Worm (Caenorhabditis elegans) whole organism, young adult: ENCODE data around the gene mpst-3.

Experiments
- B0336.3 ChIP-seq: fragments of 200-800 bp; sonication (Bioruptor generic); IDR thresholded peaks from 2 replicates; pipeline ENCODE4 v1.3.6; 2022; ENCODE audit warnings: missing genetic modification characterization, missing compliant biosample characterization
- F52B5.7 ChIP-seq: sonication (generic microtip); optimal IDR thresholded peaks from 2 replicates; lab custom pipeline; 2016; ENCODE audit warnings: mild to moderate bottlenecking, missing genetic modification characterization, missing compliant biosample characterization
- K11D2.4 ChIP-seq: fragments of 200-800 bp; sonication (Bioruptor generic); IDR thresholded peaks from 2 replicates; pipeline ENCODE4 v1.3.6; 2022; ENCODE audit warnings: missing genetic modification reagents, missing genetic modification characterization, missing compliant biosample characterization
- Y53G8AR.9 ChIP-seq: fragments of 200-800 bp; sonication (Bioruptor generic); conservative IDR thresholded peaks from 2 replicates; pipeline ENCODE4 v1.3.6; 2022; ENCODE audit warnings: missing genetic modification reagents, missing genetic modification characterization, missing compliant biosample characterization
- Y56A3A.18 ChIP-seq: fragments of 200-800 bp; sonication (Bioruptor generic); IDR thresholded peaks from 2 replicates; pipeline ENCODE4 v1.3.6; 2022; ENCODE audit warnings: missing genetic modification reagents, missing genetic modification characterization, missing compliant biosample characterization
- Y95B8A.8 ChIP-seq: fragments of 200-800 bp; sonication (Bioruptor generic); IDR thresholded peaks from 2 replicates; pipeline ENCODE4 v1.3.6; 2022; ENCODE audit warnings: missing genetic modification reagents, missing genetic modification characterization, missing compliant biosample characterization
- ZK185.1 ChIP-seq: sonication (generic microtip); optimal IDR thresholded peaks from 2 replicates; lab custom pipeline; 2016; ENCODE audit warnings: mild to moderate bottlenecking, missing genetic modification characterization, missing compliant biosample characterization; ENCODE audit not compliant: poor library complexity, severe bottlenecking
- aptf-3 ChIP-seq: fragments of 200-800 bp; sonication (Bioruptor generic); IDR thresholded peaks from 2 replicates; pipeline ENCODE4 v1.3.6; 2022; ENCODE audit warnings: missing genetic modification characterization, missing compliant biosample characterization
- atf-7 ChIP-seq: sonication (generic microtip); optimal IDR thresholded peaks from 2 replicates; lab custom pipeline; 2017; ENCODE audit warnings: mild to moderate bottlenecking, missing genetic modification characterization, missing compliant biosample characterization
- attf-5 ChIP-seq: fragments of 200-800 bp; sonication (Bioruptor generic); optimal IDR thresholded peaks from 2 replicates; lab custom pipeline; 2018; ENCODE audit warnings: mild to moderate bottlenecking, missing genetic modification characterization, missing compliant biosample characterization
- cebp-1 ChIP-seq, 2 experiments: fragments of 200-800 bp in 1 of 2; sonication (Bioruptor generic) in 1 of 2; sonication (generic microtip) in 1 of 2; IDR thresholded peaks in 1 of 2; optimal IDR thresholded peaks in 1 of 2; 2 replicates each; pipeline versions ENCODE4 v1.3.6 to Lab custom; 2017 to 2022; ENCODE audit warnings: missing compliant biosample characterization in 2 of 2, missing genetic modification characterization in 2 of 2, mild to moderate bottlenecking in 1 of 2, missing genetic modification reagents in 1 of 2, moderate library complexity in 1 of 2
- cebp-2 ChIP-seq: fragments of 200-800 bp; sonication (Bioruptor generic); IDR thresholded peaks from 2 replicates; pipeline ENCODE4 v1.3.6; 2022; ENCODE audit warnings: missing genetic modification characterization, missing compliant biosample characterization
- ceh-27 ChIP-seq: fragments of 200-800 bp; sonication (Bioruptor generic); optimal IDR thresholded peaks from 2 replicates; lab custom pipeline; 2018; ENCODE audit warnings: mild to moderate bottlenecking, missing genetic modification characterization, moderate library complexity, missing compliant biosample characterization
- ceh-79 ChIP-seq: sonication (generic microtip); optimal IDR thresholded peaks from 2 replicates; lab custom pipeline; 2017; ENCODE audit warnings: mild to moderate bottlenecking, missing genetic modification characterization, missing compliant biosample characterization
- die-1 ChIP-seq: sonication (generic microtip); optimal IDR thresholded peaks from 2 replicates; lab custom pipeline; 2016; ENCODE audit warnings: missing genotype, mild to moderate bottlenecking, missing genetic modification characterization, missing compliant biosample characterization
- dox-1 ChIP-seq: fragments of 200-800 bp; sonication (Bioruptor generic); IDR thresholded peaks from 2 replicates; pipeline ENCODE4 v1.3.6; 2022; ENCODE audit warnings: missing genetic modification reagents, missing genetic modification characterization, missing compliant biosample characterization
- egl-44 ChIP-seq: fragments of 200-800 bp; sonication (Bioruptor generic); IDR thresholded peaks from 2 replicates; pipeline ENCODE4 v1.3.6; 2022; ENCODE audit warnings: missing genetic modification reagents, missing genetic modification characterization, missing compliant biosample characterization
- ekl-4 ChIP-seq: fragments of 200-800 bp; sonication (Bioruptor generic); IDR thresholded peaks from 2 replicates; pipeline ENCODE4 v1.3.6; 2022; ENCODE audit warnings: missing genetic modification reagents, missing genetic modification characterization, missing compliant biosample characterization
- gei-17 ChIP-seq: fragments of 200-800 bp; sonication (Bioruptor generic); optimal IDR thresholded peaks from 2 replicates; lab custom pipeline; 2018; ENCODE audit warnings: mild to moderate bottlenecking, missing genetic modification characterization, missing compliant biosample characterization
- hmg-1.2 ChIP-seq: fragments of 200-800 bp; sonication (Bioruptor generic); IDR thresholded peaks from 2 replicates; pipeline ENCODE4 v1.3.6; 2022; ENCODE audit warnings: missing genetic modification reagents, missing genetic modification characterization, missing compliant biosample characterization
- hmg-20 ChIP-seq: fragments of 200-800 bp; sonication (Bioruptor generic); IDR thresholded peaks from 2 replicates; pipeline ENCODE4 v1.3.6; 2022; ENCODE audit warnings: missing genetic modification reagents, missing genetic modification characterization, missing compliant biosample characterization
- hsf-1 ChIP-seq: fragments of 200-800 bp; sonication (Bioruptor generic); IDR thresholded peaks from 2 replicates; pipeline ENCODE4 v1.3.6; 2022; ENCODE audit warnings: missing genetic modification reagents, missing genetic modification characterization, missing compliant biosample characterization
- let-607 ChIP-seq, 2 experiments: fragments of 200-800 bp in 1 of 2; sonication (Bioruptor generic) in 1 of 2; sonication (generic microtip) in 1 of 2; optimal IDR thresholded peaks; 2 replicates each; lab custom pipeline; 2016 to 2018; ENCODE audit warnings: mild to moderate bottlenecking in 2 of 2, missing compliant biosample characterization in 2 of 2, missing genetic modification characterization in 2 of 2, moderate library complexity in 2 of 2, missing genotype in 1 of 2
- lin-35 ChIP-seq, 3 experiments: fragments of 150-350 bp in 2 of 3; sonication (generic microtip) in 1 of 3; optimal IDR thresholded peaks; 2 replicates each; lab custom pipeline; 2014 to 2018; ENCODE audit warnings: missing biosample characterization in 3 of 3, missing genetic modification characterization in 3 of 3, missing genetic modification reagents in 3 of 3
- lin-54 ChIP-seq: fragments of 200-800 bp; sonication (Bioruptor generic); optimal IDR thresholded peaks from 2 replicates; lab custom pipeline; 2018; ENCODE audit warnings: mild to moderate bottlenecking, missing genetic modification characterization, missing compliant biosample characterization
- lir-1 ChIP-seq: fragments of 200-800 bp; sonication (Bioruptor generic); conservative IDR thresholded peaks from 2 replicates; pipeline ENCODE4 v1.3.6; 2022; ENCODE audit warnings: missing genetic modification reagents, missing genetic modification characterization, missing compliant biosample characterization
- mcd-1 ChIP-seq: fragments of 200-800 bp; sonication (Bioruptor generic); IDR thresholded peaks from 2 replicates; pipeline ENCODE4 v1.3.6; 2022; ENCODE audit warnings: missing genetic modification reagents, missing genetic modification characterization, missing compliant biosample characterization
- mxl-1 ChIP-seq: sonication (generic microtip); optimal IDR thresholded peaks from 2 replicates; lab custom pipeline; 2016; ENCODE audit warnings: missing genetic modification characterization, missing compliant biosample characterization
- nfyb-1 ChIP-seq: fragments of 200-800 bp; sonication (Bioruptor generic); IDR thresholded peaks from 2 replicates; pipeline ENCODE4 v1.3.6; 2022; ENCODE audit warnings: missing genetic modification reagents, missing genetic modification characterization, missing compliant biosample characterization
- nhr-80 ChIP-seq: sonication (generic microtip); optimal IDR thresholded peaks from 2 replicates; lab custom pipeline; 2016; ENCODE audit warnings: missing genetic modification characterization, missing compliant biosample characterization
- nhr-90 ChIP-seq: sonication (generic microtip); optimal IDR thresholded peaks from 2 replicates; lab custom pipeline; 2016; ENCODE audit warnings: missing genotype, mild to moderate bottlenecking, missing genetic modification characterization, missing compliant biosample characterization
- repo-1 ChIP-seq: sonication (generic microtip); optimal IDR thresholded peaks from 2 replicates; lab custom pipeline; 2017; ENCODE audit warnings: mild to moderate bottlenecking, missing genetic modification characterization, missing compliant biosample characterization
- snpc-3.4 ChIP-seq: sonication (generic microtip); optimal IDR thresholded peaks from 2 replicates; lab custom pipeline; 2017; ENCODE audit warnings: missing genetic modification characterization, mild to moderate bottlenecking, missing compliant biosample characterization, antibody characterized with exemption, moderate library complexity, missing genotype, missing genetic modification reagents
- snpc-4 ChIP-seq, 5 experiments: fragments of 150-350 bp in 1 of 5; sonication (generic microtip) in 4 of 5; optimal IDR thresholded peaks; 2 replicates each; lab custom pipeline; 2014 to 2018; ENCODE audit warnings: missing genetic modification characterization in 5 of 5, missing biosample characterization in 3 of 5, antibody characterized with exemption in 2 of 5, mild to moderate bottlenecking in 2 of 5, missing compliant biosample characterization in 2 of 5, missing genotype in 2 of 5, moderate library complexity in 2 of 5, missing genetic modification reagents in 1 of 5
- somi-1 ChIP-seq: fragments of 200-800 bp; sonication (Bioruptor generic); optimal IDR thresholded peaks from 2 replicates; lab custom pipeline; 2018; ENCODE audit warnings: mild to moderate bottlenecking, missing genetic modification characterization, missing compliant biosample characterization
- tbp1 ChIP-seq: fragments of 200-800 bp; sonication (Bioruptor generic); optimal IDR thresholded peaks from 2 replicates; lab custom pipeline; 2018; ENCODE audit warnings: mild to moderate bottlenecking, missing genetic modification characterization, missing compliant biosample characterization
- unc-62 ChIP-seq: fragments of 150-350 bp; optimal IDR thresholded peaks from 2 replicates; lab custom pipeline; 2014; ENCODE audit warnings: missing biosample characterization, missing genetic modification reagents, missing genetic modification characterization
- xnd-1 ChIP-seq: sonication (generic microtip); optimal IDR thresholded peaks from 2 replicates; lab custom pipeline; 2016; ENCODE audit warnings: missing genotype, missing genetic modification reagents, missing genetic modification characterization, missing compliant biosample characterization
- zfh-2 ChIP-seq: fragments of 200-800 bp; sonication (Bioruptor generic); conservative IDR thresholded peaks from 2 replicates; pipeline ENCODE4 v1.3.6; 2022; ENCODE audit warnings: missing genetic modification reagents, missing genetic modification characterization, missing compliant biosample characterization
- ztf-18 ChIP-seq: sonication (generic microtip); optimal IDR thresholded peaks from 2 replicates; lab custom pipeline; 2016; ENCODE audit warnings: missing genotype, mild to moderate bottlenecking, missing genetic modification characterization, missing compliant biosample characterization
- ztf-22 ChIP-seq: fragments of 200-800 bp; sonication (Bioruptor generic); optimal IDR thresholded peaks from 2 replicates; lab custom pipeline; 2018; ENCODE audit warnings: mild to moderate bottlenecking, missing genetic modification characterization, moderate library complexity, missing compliant biosample characterization
- ztf-26 ChIP-seq: sonication (generic microtip); optimal IDR thresholded peaks from 2 replicates; lab custom pipeline; 2017; ENCODE audit warnings: missing genetic modification characterization, missing compliant biosample characterization
- ztf-3 ChIP-seq: fragments of 200-800 bp; sonication (Bioruptor generic); optimal IDR thresholded peaks from 2 replicates; lab custom pipeline; 2018; ENCODE audit warnings: mild to moderate bottlenecking, missing genetic modification characterization, missing compliant biosample characterization

The mpst-3 gene

ce11 chrV:14848510-14849206 is 46.8 kb upstream of the mpst-3 start (continued):
- no peak for TF ChIP-seq aptf-3 (GFP tag; lab: Robert Waterston, UW)
- no peak for TF ChIP-seq egl-44 (GFP tag; lab: Robert Waterston, UW)
- TF ChIP-seq ekl-4 (GFP tag; lab: Robert Waterston, UW): 0 out of 2 replicates have a peak, but pooled peaks have one; percentile 32
- no peak for TF ChIP-seq xnd-1 (tag; lab: Kevin White, UChicago)
- peak; percentile 4 for TF ChIP-seq repo-1 (tag; lab: Kevin White, UChicago)
- TF ChIP-seq Y56A3A.18 (GFP tag; lab: Robert Waterston, UW): no peak
- TF ChIP-seq, all 124 proteins: peak for 32

ce11 chrV:14849628-14850027 is 45.8 kb upstream of the mpst-3 start:
- TF ChIP-seq lin-54 (GFP tag; lab: Kevin White, UChicago) (peak; percentile 26), tbp1 (GFP tag; lab: Kevin White, UChicago) (peak; percentile 45), attf-5 (peak; percentile 72), ztf-26 (tag; lab: Kevin White, UChicago) (peak; percentile 79), Y53G8AR.9 (GFP tag; lab: Robert Waterston, UW) (no peak; the same call in 1 of the 2 replicates), ceh-27 (GFP tag; lab: Kevin White, UChicago) (no peak), mxl-1 (no peak), somi-1 (GFP tag; lab: Kevin White, UChicago) (peak; percentile 84), ZK185.1 (tag; lab: Kevin White, UChicago) (peak; percentile 53), nfyb-1 (GFP tag; lab: Robert Waterston, UW) (peak; percentile 72; the same call in 1 of the 2 replicates), K11D2.4 (GFP tag; lab: Robert Waterston, UW) (peak; percentile 69; the same call in 1 of the 2 replicates), hmg-1.2 (peak; percentile 55; the same call in 1 of the 2 replicates), snpc-4 (GFP tag; optimal IDR thresholded peaks at IDR 0.05; lab: Kevin White, UChicago) (no peak), snpc-4 (tag; optimal IDR thresholded peaks at IDR 0.05; lab: Kevin White, UChicago) (peak in 3 of 4 experiments; percentile 19 to 49 (median 39)), nhr-90 (peak; percentile 66), snpc-3.4 (tag; lab: Kevin White, UChicago) (peak; percentile 4), ceh-79 (tag; lab: Kevin White, UChicago) (no peak), ztf-18 (tag; lab: Kevin White, UChicago) (no peak), cebp-1 (GFP tag; IDR thresholded peaks at IDR 0.05; lab: Robert Waterston, UW) (0 out of 2 replicates have a peak, but pooled peaks have one; percentile 24), cebp-1 (tag; optimal IDR thresholded peaks at IDR 0.05; lab: Kevin White, UChicago) (peak; percentile 76), zfh-2 (GFP tag; lab: Robert Waterston, UW) (peak; percentile 57; the same call in 1 of the 2 replicates), ekl-4 (GFP tag; lab: Robert Waterston, UW) (no peak; the same call in 1 of the 2 replicates), hsf-1 (GFP tag; lab: Robert Waterston, UW) (peak; percentile 27; the same call in 1 of the 2 replicates), mcd-1 (GFP tag; lab: Robert Waterston, UW) (peak; percentile 45), ztf-22 (GFP tag; lab: Kevin White, UChicago) (peak; percentile 70), ztf-3 (GFP tag; lab: Kevin White, UChicago) (peak; percentile 13), let-607 (tag; optimal IDR thresholded peaks at IDR 0.05; lab: Kevin White, UChicago) (peak; percentile 34 to 54), die-1 (tag; lab: Kevin White, UChicago) (peak; percentile 29), lir-1 (GFP tag; lab: Robert Waterston, UW) (0 out of 2 replicates have a peak, but pooled peaks have one; percentile 22), lin-35 (GFP tag; optimal IDR thresholded peaks at IDR 0.05; lab: Kevin White, UChicago) (peak in 1 of 3 experiments; percentile 54), B0336.3 (peak; percentile 50; the same call in 1 of the 2 replicates), nhr-80 (tag; lab: Kevin White, UChicago) (peak; percentile 75), F52B5.7 (tag; lab: Kevin White, UChicago) (peak; percentile 22), dox-1 (GFP tag; lab: Robert Waterston, UW) (peak; percentile 44; the same call in 1 of the 2 replicates), Y95B8A.8 (GFP tag; lab: Robert Waterston, UW) (0 out of 2 replicates have a peak, but pooled peaks have one; percentile 36), hmg-20 (no peak), atf-7 (peak; percentile 69), cebp-2 (GFP tag; lab: Robert Waterston, UW) (no peak), gei-17 (GFP tag; lab: Kevin White, UChicago) (peak; percentile 43), unc-62 (GFP tag; lab: Kevin White, UChicago) (no peak)
